Worm (Caenorhabditis elegans) whole organism, young adult: ENCODE measurements around the gene cct-6.

Source experiments
- Y56A3A.18 ChIP-seq: fragments of 200-800 bp; sonication (Bioruptor generic); IDR thresholded peaks from 2 replicates; pipeline ENCODE4 v1.3.6; 2022; ENCODE audit warnings: missing genetic modification reagents, missing genetic modification characterization, missing compliant biosample characterization
- him-1 ChIP-seq: sonication (generic microtip); optimal IDR thresholded peaks from 2 replicates; lab custom pipeline; 2016; ENCODE audit warnings: missing genotype, missing genetic modification reagents, missing genetic modification characterization, missing compliant biosample characterization
- lin-35 ChIP-seq, 3 experiments: fragments of 150-350 bp in 2 of 3; sonication (generic microtip) in 1 of 3; optimal IDR thresholded peaks; 2 replicates each; lab custom pipeline; 2014 to 2018; ENCODE audit warnings: missing biosample characterization in 3 of 3, missing genetic modification characterization in 3 of 3, missing genetic modification reagents in 3 of 3

DNA sequence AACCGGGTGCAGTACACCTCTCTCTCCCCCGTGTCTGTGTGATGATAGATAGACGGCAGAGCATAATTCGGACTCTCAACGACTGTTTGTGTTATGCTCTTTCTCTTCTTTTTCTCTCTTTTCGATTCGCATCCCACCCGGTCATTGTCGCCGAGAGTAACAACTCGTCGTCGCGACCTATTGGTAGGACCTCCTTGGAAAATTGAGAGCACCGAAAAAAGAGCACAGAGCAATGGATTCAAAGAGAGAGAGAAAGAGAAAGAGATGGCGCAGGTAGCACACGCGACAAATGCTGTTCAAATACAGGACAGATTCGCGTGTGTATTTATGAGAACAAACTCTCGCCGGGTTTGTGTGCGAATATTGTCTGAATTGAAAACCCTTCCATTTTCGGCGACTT, 11.8 kb downstream of the cct-6 start:
- TF ChIP-seq him-1 (tag; lab: Kevin White, UChicago) (no peak), lin-35 (GFP tag; optimal IDR thresholded peaks at IDR 0.05; lab: Kevin White, UChicago) (no peak), Y56A3A.18 (no peak)
